Fruit fly (Drosophila melanogaster): ENCODE measurements around the gene CG8661.

Gene CG8661

dm6 chrX:17293385-17293784 is 9.1 kb upstream of the CG8661 start (continued):
- TF ChIP-seq gce (GFP tag; IDR thresholded peaks at IDR 0.05) (no peak), psq (GFP tag; optimal IDR thresholded peaks at IDR 0.05) (no peak), hth (optimal IDR thresholded peaks at IDR 0.05) (no peak), CG7556 (GFP tag; optimal IDR thresholded peaks at IDR 0.05) (peak; percentile 20), unpg (GFP tag; optimal IDR thresholded peaks at IDR 0.05) (peak; percentile 48), CG7928 (GFP tag; optimal IDR thresholded peaks at IDR 0.05) (peak; percentile 0), CG9727 (GFP tag; optimal IDR thresholded peaks at IDR 0.05) (peak; percentile 61), Scr (GFP tag; IDR thresholded peaks at IDR 0.05; ENCODE audit: partially characterized antibody) (no peak), Spps (tag; optimal IDR thresholded peaks at IDR 0.05) (no peak), CG7786 (GFP tag; optimal IDR thresholded peaks at IDR 0.05) (no peak), ato (GFP tag; IDR thresholded peaks at IDR 0.05; ENCODE audit: partially characterized antibody) (no peak), btn (GFP tag; optimal IDR thresholded peaks at IDR 0.05) (no peak), HHEX (GFP tag; optimal IDR thresholded peaks at IDR 0.05) (peak; percentile 49), Rx (GFP tag; IDR thresholded peaks at IDR 0.05) (no peak), fd3F (GFP tag; optimal IDR thresholded peaks at IDR 0.05) (peak; percentile 59), dmrt11E (tag; optimal IDR thresholded peaks at IDR 0.05) (peak; percentile 20), Trl (optimal IDR thresholded peaks at IDR 0.05) (no peak), Trl (GFP tag; optimal IDR thresholded peaks at IDR 0.05) (no peak), phol (tag; optimal IDR thresholded peaks at IDR 0.05) (peak; percentile 59), CG3163 (GFP tag; optimal IDR thresholded peaks at IDR 0.05) (no peak), gsb-n (tag; optimal IDR thresholded peaks at IDR 0.05) (peak; percentile 1), jing (GFP tag; optimal IDR thresholded peaks at IDR 0.05) (no peak), gfzf (GFP tag; optimal IDR thresholded peaks at IDR 0.05) (no peak), CG31224 (GFP tag; IDR thresholded peaks at IDR 0.05) (no peak), CG3281 (GFP tag; optimal IDR thresholded peaks at IDR 0.05) (peak; percentile 45), slp2 (GFP tag; optimal IDR thresholded peaks at IDR 0.05) (no peak), zen2 (GFP tag; IDR thresholded peaks at IDR 0.05; ENCODE audit: partially characterized antibody) (no peak), NC2α (GFP tag; optimal IDR thresholded peaks at IDR 0.05) (no peak), tna (GFP tag; IDR thresholded peaks at IDR 0.05; ENCODE audit: partially characterized antibody) (no peak), Dip2 (GFP tag; IDR thresholded peaks at IDR 0.05) (no peak), Ssrp (tag; optimal IDR thresholded peaks at IDR 0.05) (peak; percentile 7), Hey (tag; optimal IDR thresholded peaks at IDR 0.05) (no peak), seq (GFP tag; IDR thresholded peaks at IDR 0.05) (no peak), CG10431 (GFP tag; optimal IDR thresholded peaks at IDR 0.05) (no peak), CG5180 (GFP tag; optimal IDR thresholded peaks at IDR 0.05) (no peak), sqz (GFP tag; optimal IDR thresholded peaks at IDR 0.05) (peak; percentile 22), Ptx1 (GFP tag; IDR thresholded peaks at IDR 0.05) (peak; percentile 62; the same call in 1 of the 2 replicates), Side (GFP tag; optimal IDR thresholded peaks at IDR 0.05) (no peak), CG12299 (tag; optimal IDR thresholded peaks at IDR 0.05) (no peak), CG10321 (GFP tag; IDR thresholded peaks at IDR 0.05) (0 out of 2 replicates have a peak, but pooled peaks have one; percentile 25), org-1 (GFP tag; optimal IDR thresholded peaks at IDR 0.05) (no peak), sc (optimal IDR thresholded peaks at IDR 0.05) (no peak), sc (GFP tag; optimal IDR thresholded peaks at IDR 0.05) (no peak), Gsc (GFP tag; IDR thresholded peaks at IDR 0.05) (no peak), zf30C (GFP tag; optimal IDR thresholded peaks at IDR 0.05) (no peak), Jarid2 (GFP tag; optimal IDR thresholded peaks at IDR 0.05) (no peak), Nf-YB (GFP tag; optimal IDR thresholded peaks at IDR 0.05) (no peak), CG13287 (GFP tag; IDR thresholded peaks at IDR 0.05; ENCODE audit: partially characterized antibody) (no peak), CG32532 (GFP tag; IDR thresholded peaks at IDR 0.05) (peak; percentile 67), ind (GFP tag; optimal IDR thresholded peaks at IDR 0.05) (peak; percentile 46), Med (GFP tag) (peak; percentile 37), Chrac-16 (GFP tag; optimal IDR thresholded peaks at IDR 0.05) (peak; percentile 27)
